Fruit fly (Drosophila melanogaster) whole organism, embryonic: ENCODE measurements around the gene SdhC.

Experiments
- Atf3 ChIP-seq: fragments of 200-800 bp; sonication (Bioruptor generic); optimal IDR thresholded peaks from 3 replicates; lab custom pipeline; 2016; ENCODE audit warnings: missing biosample characterization, missing genetic modification characterization
- CG10959 ChIP-seq: fragments of 200-800 bp; sonication (Bioruptor generic); IDR thresholded peaks from 2 replicates; pipeline ENCODE4 v1.3.6; 2022; ENCODE audit warnings: missing biosample characterization, missing genetic modification characterization
- CG11085 ChIP-seq: fragments of 200-800 bp; sonication (Bioruptor generic); IDR thresholded peaks from 2 replicates; pipeline ENCODE4 v1.3.6; 2022; ENCODE audit warnings: missing biosample characterization, missing genetic modification characterization
- CG12104 ChIP-seq: fragments of 200-800 bp; sonication (Bioruptor generic); optimal IDR thresholded peaks from 3 replicates; lab custom pipeline; 2016; ENCODE audit warnings: missing biosample characterization, missing genetic modification characterization
- CG12942 ChIP-seq: fragments of 200-800 bp; sonication (Bioruptor generic); optimal IDR thresholded peaks from 3 replicates; lab custom pipeline; 2016; ENCODE audit warnings: missing biosample characterization, missing genetic modification characterization
- CG13894 ChIP-seq: fragments of 200-800 bp; sonication (Bioruptor generic); optimal IDR thresholded peaks from 3 replicates; lab custom pipeline; 2018; ENCODE audit warnings: missing biosample characterization, mild to moderate bottlenecking, missing genetic modification characterization, moderate library complexity
- CG15479 ChIP-seq: fragments of 200-800 bp; sonication (Bioruptor generic); optimal IDR thresholded peaks from 3 replicates; lab custom pipeline; 2019; ENCODE audit warnings: missing biosample characterization, mild to moderate bottlenecking, missing genetic modification characterization, moderate library complexity
- CG2129 ChIP-seq: fragments of 200-800 bp; sonication (Bioruptor generic); IDR thresholded peaks from 2 replicates; pipeline ENCODE4 v1.3.6; 2022; ENCODE audit warnings: missing biosample characterization, missing genetic modification characterization; ENCODE audit not compliant: partially characterized antibody
- CG2202 ChIP-seq: fragments of 200-800 bp; sonication (Bioruptor generic); optimal IDR thresholded peaks from 2 replicates; lab custom pipeline; 2018; ENCODE audit warnings: missing biosample characterization, mild to moderate bottlenecking, missing genetic modification characterization
- CG2875 ChIP-seq: fragments of 200-800 bp; sonication (Bioruptor generic); optimal IDR thresholded peaks from 2 replicates; lab custom pipeline; 2017; ENCODE audit warnings: missing biosample characterization, mild to moderate bottlenecking, missing genetic modification characterization, missing genetic modification reagents
- CG30020 ChIP-seq: fragments of 200-800 bp; optimal IDR thresholded peaks from 2 replicates; lab custom pipeline; 2019; ENCODE audit warnings: missing biosample characterization, mild to moderate bottlenecking, missing genetic modification characterization, moderate library complexity
- CG30403 ChIP-seq: fragments of 200-800 bp; sonication (Bioruptor generic); optimal IDR thresholded peaks from 3 replicates; lab custom pipeline; 2016; ENCODE audit warnings: missing biosample characterization, missing genetic modification characterization
- CG31365 ChIP-seq: fragments of 200-800 bp; sonication (Bioruptor generic); optimal IDR thresholded peaks from 2 replicates; lab custom pipeline; 2018; ENCODE audit warnings: missing biosample characterization, mild to moderate bottlenecking, missing genetic modification characterization
- CG31388 ChIP-seq: fragments of 200-800 bp; sonication (Bioruptor generic); optimal IDR thresholded peaks from 2 replicates; lab custom pipeline; 2016; ENCODE audit warnings: missing biosample characterization, missing genetic modification characterization
- CG34224 ChIP-seq: fragments of 200-800 bp; sonication (Bioruptor generic); IDR thresholded peaks from 3 replicates; pipeline ENCODE4 v1.3.6; 2022; ENCODE audit warnings: missing biosample characterization, missing genetic modification characterization; ENCODE audit not compliant: partially characterized antibody
- CG3995 ChIP-seq: fragments of 200-800 bp; sonication (Bioruptor generic); optimal IDR thresholded peaks from 3 replicates; lab custom pipeline; 2016; ENCODE audit warnings: missing biosample characterization, missing genetic modification characterization
- CG4360 ChIP-seq: fragments of 200-800 bp; sonication (Bioruptor generic); IDR thresholded peaks from 2 replicates; pipeline ENCODE4 v1.3.6; 2022; ENCODE audit warnings: missing biosample characterization, missing genetic modification characterization
- CG43689 ChIP-seq: fragments of 200-800 bp; sonication (Bioruptor generic); IDR thresholded peaks from 2 replicates; pipeline ENCODE4 v1.3.6; 2022; ENCODE audit warnings: missing biosample characterization, missing genetic modification characterization
- CG4820 ChIP-seq: fragments of 200-800 bp; sonication (Bioruptor generic); optimal IDR thresholded peaks from 3 replicates; lab custom pipeline; 2016; ENCODE audit warnings: missing biosample characterization, missing genetic modification characterization
- CG5180 ChIP-seq: fragments of 200-800 bp; sonication (Bioruptor generic); optimal IDR thresholded peaks from 3 replicates; lab custom pipeline; 2017; ENCODE audit warnings: missing biosample characterization, missing genetic modification characterization, mild to moderate bottlenecking, moderate library complexity, missing genetic modification reagents
- CG6689 ChIP-seq: fragments of 200-800 bp; sonication (Bioruptor generic); IDR thresholded peaks from 2 replicates; pipeline ENCODE4 v1.3.6; 2022; ENCODE audit warnings: missing biosample characterization, missing genetic modification characterization
- CG8765 ChIP-seq: fragments of 200-800 bp; sonication (Bioruptor generic); IDR thresholded peaks from 2 replicates; pipeline ENCODE4 v1.3.6; 2022; ENCODE audit warnings: missing biosample characterization, missing genetic modification characterization
- Deaf1 ChIP-seq: fragments of 200-800 bp; optimal IDR thresholded peaks from 3 replicates; lab custom pipeline; 2019; ENCODE audit warnings: missing biosample characterization, mild to moderate bottlenecking, missing genetic modification characterization, moderate library complexity
- Dll ChIP-seq: fragments of 200-800 bp; sonication (Bioruptor generic); IDR thresholded peaks from 4 replicates; pipeline ENCODE4 v1.3.6; 2022; ENCODE audit warnings: missing biosample characterization, missing genetic modification characterization; ENCODE audit not compliant: partially characterized antibody
- Fer2 ChIP-seq: fragments of 200-800 bp; sonication (Bioruptor generic); optimal IDR thresholded peaks from 2 replicates; lab custom pipeline; 2018; ENCODE audit warnings: missing biosample characterization, mild to moderate bottlenecking, missing genetic modification characterization, moderate library complexity
- H15 ChIP-seq: fragments of 200-800 bp; sonication (Bioruptor generic); IDR thresholded peaks from 3 replicates; pipeline ENCODE4 v1.3.6; 2022; ENCODE audit warnings: missing biosample characterization, missing genetic modification characterization
- Kr ChIP-seq: fragments of 200-800 bp; sonication (Bioruptor generic); optimal IDR thresholded peaks from 2 replicates; lab custom pipeline; 2017; ENCODE audit warnings: missing biosample characterization, mild to moderate bottlenecking, missing genetic modification characterization
- NC2α ChIP-seq: fragments of 200-800 bp; sonication (Bioruptor generic); optimal IDR thresholded peaks from 2 replicates; lab custom pipeline; 2016; ENCODE audit warnings: missing biosample characterization, missing genetic modification characterization
- Nf-YA ChIP-seq: fragments of 200-800 bp; sonication (Bioruptor generic); IDR thresholded peaks from 2 replicates; pipeline ENCODE4 v1.3.6; 2022; ENCODE audit warnings: missing biosample characterization, missing genetic modification characterization
- Spps ChIP-seq: fragments of 200-800 bp; sonication (Bioruptor generic); optimal IDR thresholded peaks from 2 replicates; lab custom pipeline; 2018; ENCODE audit warnings: missing biosample characterization, mild to moderate bottlenecking, missing genetic modification characterization
- Sry-β ChIP-seq: fragments of 200-800 bp; sonication (Bioruptor generic); optimal IDR thresholded peaks from 2 replicates; lab custom pipeline; 2018; ENCODE audit warnings: missing biosample characterization, mild to moderate bottlenecking, missing genetic modification characterization, moderate library complexity
- aop ChIP-seq: fragments of 200-800 bp; sonication (Bioruptor generic); IDR thresholded peaks from 2 replicates; pipeline ENCODE4 v1.3.6; 2022; ENCODE audit warnings: missing biosample characterization, missing genetic modification characterization
- chm ChIP-seq: fragments of 200-800 bp; sonication (Bioruptor generic); IDR thresholded peaks from 2 replicates; pipeline ENCODE4 v1.3.6; 2022; ENCODE audit warnings: missing biosample characterization, missing genetic modification characterization
- chn ChIP-seq: fragments of 200-800 bp; sonication (Bioruptor generic); optimal IDR thresholded peaks from 2 replicates; lab custom pipeline; 2016; ENCODE audit warnings: missing biosample characterization, missing genetic modification characterization
- corto ChIP-seq: fragments of 200-800 bp; sonication (Bioruptor generic); optimal IDR thresholded peaks from 2 replicates; lab custom pipeline; 2016; ENCODE audit warnings: missing biosample characterization, mild to moderate bottlenecking, missing genetic modification characterization, moderate library complexity
- esg ChIP-seq: fragments of 200-800 bp; sonication (Bioruptor generic); conservative IDR thresholded peaks from 2 replicates; pipeline ENCODE4 v1.3.6; 2022; ENCODE audit warnings: missing biosample characterization, missing genetic modification characterization
- exex ChIP-seq: fragments of 200-800 bp; sonication (Bioruptor generic); optimal IDR thresholded peaks from 4 replicates; lab custom pipeline; 2018; ENCODE audit warnings: missing biosample characterization, mild to moderate bottlenecking, missing genetic modification characterization, moderate library complexity
- fd102C ChIP-seq: fragments of 200-800 bp; sonication (Bioruptor generic); optimal IDR thresholded peaks from 2 replicates; lab custom pipeline; 2018; ENCODE audit warnings: missing biosample characterization, mild to moderate bottlenecking, missing genetic modification characterization, moderate library complexity
- gem ChIP-seq: fragments of 200-800 bp; sonication (Bioruptor generic); optimal IDR thresholded peaks from 2 replicates; lab custom pipeline; 2019; ENCODE audit warnings: missing biosample characterization, mild to moderate bottlenecking, missing genetic modification characterization, moderate library complexity
- hkb ChIP-seq, 2 experiments: fragments of 200-800 bp in 1 of 2; fragments of >200 bp in 1 of 2; sonication (Bioruptor generic) in 1 of 2; IDR thresholded peaks in 1 of 2; optimal IDR thresholded peaks in 1 of 2; 2 replicates each; pipeline versions ENCODE4 v1.3.6 to Lab custom; 2017 to 2022; ENCODE audit warnings: missing biosample characterization in 1 of 2, missing genetic modification characterization in 1 of 2
- ind ChIP-seq: fragments of 200-800 bp; sonication (Bioruptor generic); optimal IDR thresholded peaks from 3 replicates; lab custom pipeline; 2016; ENCODE audit warnings: missing biosample characterization, missing genetic modification characterization
- p53 ChIP-seq: fragments of 200-800 bp; sonication (Bioruptor generic); optimal IDR thresholded peaks from 2 replicates; lab custom pipeline; 2016; ENCODE audit warnings: missing biosample characterization, missing genetic modification characterization
- pb ChIP-seq: fragments of 200-800 bp; sonication (Bioruptor generic); optimal IDR thresholded peaks from 3 replicates; lab custom pipeline; 2016; ENCODE audit warnings: missing biosample characterization, missing genetic modification characterization
- ro ChIP-seq: fragments of 200-800 bp; sonication (Bioruptor generic); IDR thresholded peaks from 2 replicates; pipeline ENCODE4 v1.3.6; 2022; ENCODE audit warnings: missing biosample characterization, missing genetic modification characterization
- salm ChIP-seq: fragments of 200-800 bp; sonication (Bioruptor generic); optimal IDR thresholded peaks from 2 replicates; lab custom pipeline; 2018; ENCODE audit warnings: missing biosample characterization, mild to moderate bottlenecking, missing genetic modification characterization
- sc ChIP-seq, 3 experiments: fragments of >200 bp in 2 of 3; fragments of 200-800 bp in 1 of 3; sonication (Bioruptor generic) in 1 of 3; optimal IDR thresholded peaks; 2 replicates in 2 of 3; 3 replicates in 1 of 3; lab custom pipeline; 2017; ENCODE audit warnings: mild to moderate bottlenecking in 1 of 3, missing biosample characterization in 1 of 3, missing genetic modification characterization in 1 of 3, missing genetic modification reagents in 1 of 3
- sqz ChIP-seq: fragments of 200-800 bp; sonication (Bioruptor generic); optimal IDR thresholded peaks from 3 replicates; lab custom pipeline; 2018; ENCODE audit warnings: missing biosample characterization, mild to moderate bottlenecking, missing genetic modification characterization
- tna ChIP-seq: fragments of 200-800 bp; sonication (Bioruptor generic); IDR thresholded peaks from 2 replicates; pipeline ENCODE4 v1.3.6; 2022; ENCODE audit warnings: missing biosample characterization, missing genetic modification characterization; ENCODE audit not compliant: partially characterized antibody

Gene SdhC

dm6 chr3R:11221437-11222230 is 12.0 kb upstream of the SdhC start, which contains the start of the genes CG6693 and RpL3 (continued):
- TF ChIP-seq exex, result peak; percentile 75
- peak; percentile 54 for TF ChIP-seq CG4820 (GFP tag; lab: Kevin White, UChicago)
- TF ChIP-seq CG12942 (GFP tag; lab: Kevin White, UChicago), result peak; percentile 19
- peak; percentile 75 for TF ChIP-seq CG11085 (GFP tag; lab: Robert Waterston, UW)
- TF ChIP-seq CG8765 (GFP tag; lab: Robert Waterston, UW), result no peak
- no peak for TF ChIP-seq Kr (GFP tag; lab: Kevin White, UChicago)
- TF ChIP-seq Spps, result peak; percentile 56
- TF ChIP-seq NC2α (GFP tag; lab: Kevin White, UChicago), result peak; percentile 88
- no peak for TF ChIP-seq CG43689 (GFP tag; lab: Robert Waterston, UW)
- TF ChIP-seq CG31365 (tag; lab: Kevin White, UChicago), result peak; percentile 85
- no peak for TF ChIP-seq esg (GFP tag; lab: Robert Waterston, UW)
- peak; percentile 27; the same call in 1 of the 2 replicates for TF ChIP-seq tna
- TF ChIP-seq ro (GFP tag; lab: Robert Waterston, UW), result no peak
- TF ChIP-seq salm (tag; lab: Kevin White, UChicago), result peak; percentile 71
- peak; percentile 45 for TF ChIP-seq p53 (GFP tag; lab: Kevin White, UChicago)
- TF ChIP-seq CG3995 (GFP tag; lab: Kevin White, UChicago), result peak; percentile 58
- TF ChIP-seq Sry-β (GFP tag; lab: Kevin White, UChicago), result peak; percentile 45
- TF ChIP-seq CG30403 (GFP tag; lab: Kevin White, UChicago), result peak; percentile 55
- TF ChIP-seq fd102C (GFP tag; lab: Kevin White, UChicago), result peak; percentile 74
- peak; percentile 43 for TF ChIP-seq chn (GFP tag; lab: Kevin White, UChicago)
- peak; percentile 76 for TF ChIP-seq Nf-YA (GFP tag; lab: Robert Waterston, UW)
- TF ChIP-seq Atf3 (GFP tag; lab: Kevin White, UChicago), result peak; percentile 32
- peak; percentile 74 for TF ChIP-seq CG12104 (GFP tag; lab: Kevin White, UChicago)
- TF ChIP-seq CG2129 (GFP tag; lab: Robert Waterston, UW), result no peak
- TF ChIP-seq CG15479 (GFP tag; lab: Kevin White, UChicago), result peak; percentile 64
- peak; percentile 70 for TF ChIP-seq CG2202 (tag; lab: Kevin White, UChicago)
- peak; percentile 91 for TF ChIP-seq CG13894 (tag; lab: Kevin White, UChicago)
- TF ChIP-seq Dll, result no peak
- TF ChIP-seq corto (GFP tag; lab: Kevin White, UChicago), result no peak
- TF ChIP-seq CG31388, result no peak
- TF ChIP-seq gem, result peak; percentile 53
- TF ChIP-seq Fer2 (tag; lab: Kevin White, UChicago), result peak; percentile 28
- TF ChIP-seq pb (GFP tag; lab: Kevin White, UChicago), result peak; percentile 52
- no peak for TF ChIP-seq sc (optimal IDR thresholded peaks at IDR 0.05; lab: Kevin White, UChicago)
- TF ChIP-seq sc (GFP tag; optimal IDR thresholded peaks at IDR 0.05; lab: Kevin White, UChicago), result peak; percentile 54
- TF ChIP-seq sqz, result peak; percentile 87
- peak; percentile 32 for TF ChIP-seq ind (GFP tag; lab: Kevin White, UChicago)
- peak; percentile 49 for TF ChIP-seq Deaf1
- TF ChIP-seq CG30020 (tag; lab: Kevin White, UChicago), result peak; percentile 27
- peak; percentile 40; the same call in 1 of the 2 replicates for TF ChIP-seq CG10959 (GFP tag; lab: Robert Waterston, UW)
- peak; percentile 93 for TF ChIP-seq hkb (optimal IDR thresholded peaks at IDR 0.05; lab: Kevin White, UChicago)
- TF ChIP-seq hkb (GFP tag; IDR thresholded peaks at IDR 0.05; lab: Robert Waterston, UW), result peak; percentile 67
- peak; percentile 59 for TF ChIP-seq CG5180 (GFP tag; lab: Kevin White, UChicago)
- TF ChIP-seq aop (GFP tag; lab: Robert Waterston, UW), result no peak
- no peak; the same call in 2 of the 3 replicates for TF ChIP-seq CG34224 (GFP tag; lab: Robert Waterston, UW)
- TF ChIP-seq H15 (GFP tag; lab: Robert Waterston, UW), result peak; percentile 41; the same call in 1 of the 3 replicates
- TF ChIP-seq CG6689 (GFP tag; lab: Robert Waterston, UW), result peak; percentile 60
- TF ChIP-seq chm (GFP tag; lab: Robert Waterston, UW), result peak; percentile 94
- peak; percentile 87 for TF ChIP-seq CG2875
- no peak for TF ChIP-seq CG4360 (GFP tag; lab: Robert Waterston, UW)
